Worm (Caenorhabditis elegans) whole organism, L3 larva: ENCODE results near the gene F13B12.2.

ENCODE experiments used
- R02D3.7 ChIP-seq: fragments of 150-350 bp; optimal IDR thresholded peaks from 2 replicates; lab custom pipeline; 2014; ENCODE audit warnings: missing biosample characterization, missing genetic modification characterization
- ama-1 ChIP-seq: fragments of 150-350 bp; optimal IDR thresholded peaks from 2 replicates; lab custom pipeline; 2018
- ceh-82 ChIP-seq: fragments of 150-350 bp; optimal IDR thresholded peaks from 2 replicates; lab custom pipeline; 2014; ENCODE audit warnings: missing biosample characterization, missing genetic modification characterization
- mdl-1 ChIP-seq: fragments of 150-350 bp; optimal IDR thresholded peaks from 2 replicates; lab custom pipeline; 2014; ENCODE audit warnings: missing biosample characterization, missing genetic modification characterization
- nhr-11 ChIP-seq: fragments of 150-350 bp; optimal IDR thresholded peaks from 2 replicates; lab custom pipeline; 2014; ENCODE audit warnings: missing biosample characterization, missing genetic modification characterization
- nhr-237 ChIP-seq: fragments of 150-350 bp; optimal IDR thresholded peaks from 2 replicates; lab custom pipeline; 2014; ENCODE audit warnings: missing biosample characterization, missing genetic modification characterization
- nhr-25 ChIP-seq: sonication (generic microtip); optimal IDR thresholded peaks from 2 replicates; lab custom pipeline; 2017; ENCODE audit warnings: missing biosample characterization, missing genetic modification characterization
- nhr-28 ChIP-seq: fragments of 150-350 bp; optimal IDR thresholded peaks from 2 replicates; lab custom pipeline; 2014; ENCODE audit warnings: missing biosample characterization, missing genetic modification characterization
- pha-4 ChIP-seq: fragments of 150-350 bp; optimal IDR thresholded peaks from 2 replicates; lab custom pipeline; 2014; ENCODE audit warnings: missing biosample characterization, missing genetic modification reagents, missing genetic modification characterization
- pqm-1 ChIP-seq: fragments of 150-350 bp; optimal IDR thresholded peaks from 2 replicates; lab custom pipeline; 2017; ENCODE audit warnings: missing biosample characterization, missing genetic modification characterization, inconsistent platforms
- unc-39 ChIP-seq: sonication (generic microtip); optimal IDR thresholded peaks from 4 replicates; lab custom pipeline; 2017; ENCODE audit warnings: missing biosample characterization, missing genetic modification characterization
- ztf-11 ChIP-seq: fragments of 150-350 bp; optimal IDR thresholded peaks from 2 replicates; lab custom pipeline; 2014; ENCODE audit warnings: missing biosample characterization, missing genetic modification characterization

DNA sequence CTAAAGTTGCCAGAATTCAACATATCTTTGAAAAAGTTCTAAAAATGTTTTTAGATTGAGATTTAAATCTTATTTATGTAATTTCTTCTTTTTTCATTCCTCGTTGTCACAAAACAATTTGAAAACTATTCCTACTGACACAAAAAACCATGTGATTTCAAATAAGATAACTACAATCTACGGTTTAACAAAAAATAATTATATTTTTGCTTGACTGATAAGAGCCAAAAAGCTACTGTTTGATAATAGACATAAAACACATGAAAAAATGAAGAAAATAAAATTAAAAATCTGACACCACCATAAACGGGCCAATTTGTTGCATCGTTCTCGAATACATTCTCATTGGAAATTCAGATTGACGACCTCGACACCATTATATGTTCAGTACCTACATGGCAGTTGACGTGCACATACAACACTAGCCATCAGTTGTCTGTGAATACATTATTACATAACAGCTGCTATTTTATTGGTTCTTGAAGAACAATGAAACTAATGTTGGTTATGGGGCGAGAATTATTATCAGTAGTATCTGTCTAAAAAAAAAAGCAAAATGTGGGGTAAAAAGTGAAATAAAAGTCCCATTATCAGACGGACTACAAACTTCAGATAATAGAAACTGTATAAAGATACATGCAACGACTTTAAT is 35.2 kb upstream of the F13B12.2 start, which contains the start of gene ugt-43:
- TF ChIP-seq mdl-1 (tag; lab: Kevin White, UChicago) (no peak), ztf-11 (tag; lab: Kevin White, UChicago) (no peak), pqm-1 (no peak), nhr-237 (no peak), nhr-25 (tag; lab: Kevin White, UChicago) (no peak), nhr-28 (tag; lab: Kevin White, UChicago) (no peak), nhr-11 (no peak), unc-39 (tag; lab: Kevin White, UChicago) (no peak), pha-4 (tag; lab: Kevin White, UChicago) (peak; percentile 3), ama-1 (no peak), R02D3.7 (tag; lab: Kevin White, UChicago) (no peak), ceh-82 (tag; lab: Kevin White, UChicago) (no peak)
